Worm (Caenorhabditis elegans): ENCODE data around the gene C40C9.3.

DNA sequence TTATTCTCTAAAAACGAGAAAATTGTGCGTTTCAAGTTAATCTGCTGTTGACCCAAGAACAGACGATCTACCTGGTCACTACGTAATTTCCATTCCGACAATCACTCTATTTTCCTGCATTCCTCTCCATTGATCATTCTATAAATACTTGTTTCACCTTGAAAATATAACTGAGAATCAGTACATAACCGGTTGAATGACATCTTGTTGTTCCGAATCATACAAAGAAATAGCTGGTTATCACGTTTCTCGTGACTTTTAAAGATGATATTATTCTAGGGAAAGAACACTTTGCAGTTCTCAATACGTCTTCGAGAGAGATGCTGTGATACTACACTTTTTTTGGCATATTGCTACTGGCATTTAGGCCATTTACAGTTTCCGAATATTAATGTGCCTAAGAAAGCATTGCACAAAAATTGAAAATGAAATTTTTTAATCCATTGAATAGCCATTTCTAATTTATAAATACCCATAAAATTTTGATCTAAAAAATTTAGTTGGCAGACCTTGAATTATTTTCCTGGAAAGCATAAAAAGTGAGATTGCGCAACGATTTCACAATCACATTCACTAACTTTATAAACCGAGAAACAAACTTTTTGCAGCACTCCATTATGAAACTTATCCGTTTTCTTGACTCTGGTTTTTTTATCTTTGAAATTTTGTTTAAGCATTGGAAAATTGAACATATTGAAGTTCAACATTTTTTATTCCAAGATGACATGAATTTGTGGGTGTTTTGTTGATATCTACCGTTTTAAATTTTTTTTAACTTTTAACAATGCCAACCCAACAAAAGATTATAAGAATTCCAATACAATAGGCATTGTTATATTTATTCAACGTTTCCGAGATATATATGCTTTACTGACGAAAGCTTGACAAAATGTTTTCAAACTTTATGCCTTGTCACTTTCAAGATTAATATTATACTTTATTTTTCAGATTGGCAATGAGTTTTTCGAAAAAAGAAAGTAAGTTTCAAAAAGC, 16.5 kb downstream of the C40C9.3 start, which contains the start of gene C04A11.5:
- TF ChIP-seq him-1 (tag; optimal IDR thresholded peaks at IDR 0.05) = no peak
- TF ChIP-seq W03F9.2 (tag; optimal IDR thresholded peaks at IDR 0.05) = no peak
- no peak for TF ChIP-seq dao-5 (tag; optimal IDR thresholded peaks at IDR 0.05)
